Fruit fly (Drosophila melanogaster): ENCODE results near the gene kek4.
A peak's percentile ranks its signal among the peaks of the same experiment; 100 is the strongest.

The kek4 gene

dm6 chr2L:13245855-13246645, 30.9 kb upstream of the kek4 start, which contains the start of gene CG16820:
CG16820 (plus strand) TSS chr2L:13246232.
- TF ChIP-seq spab (GFP tag; optimal IDR thresholded peaks at IDR 0.05) (no peak), CG34406 (GFP tag; optimal IDR thresholded peaks at IDR 0.05) (no peak), CG8119 (GFP tag; IDR thresholded peaks at IDR 0.05) (peak; percentile 84), Eip93F (GFP tag; optimal IDR thresholded peaks at IDR 0.05) (no peak), CG9139 (GFP tag; optimal IDR thresholded peaks at IDR 0.05) (no peak), CG16779 (tag; optimal IDR thresholded peaks at IDR 0.05) (no peak), fkh (GFP tag; optimal IDR thresholded peaks at IDR 0.05) (no peak), CG32006 (GFP tag; optimal IDR thresholded peaks at IDR 0.05) (no peak), Hr39 (GFP tag; optimal IDR thresholded peaks at IDR 0.05) (no peak), Sox15 (GFP tag; optimal IDR thresholded peaks at IDR 0.05) (no peak), CG3919 (GFP tag; optimal IDR thresholded peaks at IDR 0.05) (no peak), dac (GFP tag; optimal IDR thresholded peaks at IDR 0.05) (peak; percentile 15), CG6276 (GFP tag; optimal IDR thresholded peaks at IDR 0.05) (peak; percentile 75), CG11294 (GFP tag; IDR thresholded peaks at IDR 0.05) (no peak), Eip78C (GFP tag) (peak; percentile 53), CG6163 (GFP tag; IDR thresholded peaks at IDR 0.05) (0 out of 3 replicates have a peak, but pooled peaks have one; percentile 50), Sox102F (GFP tag; optimal IDR thresholded peaks at IDR 0.05) (no peak), achi (GFP tag; optimal IDR thresholded peaks at IDR 0.05) (no peak), CG10669 (GFP tag; optimal IDR thresholded peaks at IDR 0.05) (no peak), Hr4 (GFP tag; optimal IDR thresholded peaks at IDR 0.05) (no peak), dsx (GFP tag; optimal IDR thresholded peaks at IDR 0.05; ENCODE audit: poor library complexity, severe bottlenecking) (no peak), CG15336 (GFP tag; IDR thresholded peaks at IDR 0.05) (peak; percentile 80), Blimp-1 (GFP tag; optimal IDR thresholded peaks at IDR 0.05) (no peak), Met (GFP tag; optimal IDR thresholded peaks at IDR 0.05) (no peak), eg (GFP tag; IDR thresholded peaks at IDR 0.05) (peak; percentile 76; the same call in 2 of the 3 replicates), Lpt (GFP tag; optimal IDR thresholded peaks at IDR 0.05) (peak; percentile 57), CG4318 (GFP tag; optimal IDR thresholded peaks at IDR 0.05) (no peak)

- TF ChIP-seq Smox (GFP tag; optimal IDR thresholded peaks at IDR 0.05) (no peak), CG11762 (GFP tag; optimal IDR thresholded peaks at IDR 0.05; ENCODE audit: insufficient read depth) (no peak), CG11902 (GFP tag; optimal IDR thresholded peaks at IDR 0.05) (no peak), achi (GFP tag; optimal IDR thresholded peaks at IDR 0.05) (no peak), CG3032 (tag; optimal IDR thresholded peaks at IDR 0.05) (no peak), svp (GFP tag) (peak; percentile 17), acj6 (GFP tag; optimal IDR thresholded peaks at IDR 0.05) (no peak)
Measured at dm6 chr2L:13244759-13245308, 29.7 kb upstream of the kek4 start.

dm6 chr2L:13239689-13240088, 24.5 kb upstream of the kek4 start, which contains the start of gene Jhbp13:
Jhbp13 (plus strand) TSS chr2L:13239989.
- TF ChIP-seq svp (GFP tag) = no peak
- TF ChIP-seq CG7368 (GFP tag; optimal IDR thresholded peaks at IDR 0.05) = no peak
- TF ChIP-seq CG3919 (GFP tag; optimal IDR thresholded peaks at IDR 0.05) = no peak
- no peak for TF ChIP-seq Blimp-1 (GFP tag; optimal IDR thresholded peaks at IDR 0.05)
- TF ChIP-seq OdsH (GFP tag; optimal IDR thresholded peaks at IDR 0.05) = no peak
- TF ChIP-seq Gug (GFP tag; IDR thresholded peaks at IDR 0.05) = no peak
- no peak for TF ChIP-seq fd85E (GFP tag; optimal IDR thresholded peaks at IDR 0.05)

Measured in whole organism, prepupa.